Worm (Caenorhabditis elegans): ENCODE data around the gene srg-5.

- no peak for TF ChIP-seq med-1 (GFP tag; optimal IDR thresholded peaks at IDR 0.05; ENCODE audit: insufficient read depth)
- no peak for TF ChIP-seq ztf-23 (GFP tag; IDR thresholded peaks at IDR 0.05)
These were observed 39.4 kb upstream of the srg-5 start for ce11 chrIII:6303787-6304186.
